Fruit fly (Drosophila melanogaster): ENCODE data around the gene ttm2.

- TF ChIP-seq pan (optimal IDR thresholded peaks at IDR 0.05) (no peak), EcR (GFP tag; optimal IDR thresholded peaks at IDR 0.05) (no peak), CG8478 (optimal IDR thresholded peaks at IDR 0.05) (no peak), usp (GFP tag; optimal IDR thresholded peaks at IDR 0.05) (no peak), Dll (optimal IDR thresholded peaks at IDR 0.05) (no peak), psq (optimal IDR thresholded peaks at IDR 0.05) (no peak)
These were observed 22.3 kb downstream of the ttm2 start for dm6 chr3L:297240-297639.
